Fruit fly (Drosophila melanogaster) whole organism, embryonic: ENCODE measurements around the gene dib.
A peak's percentile ranks its signal among the peaks of the same experiment; 100 is the strongest.

Experiments
- Adf1 ChIP-seq: fragments of 200-800 bp; sonication (Bioruptor generic); IDR thresholded peaks from 2 replicates; pipeline ENCODE4 v1.3.6; 2022; ENCODE audit warnings: missing biosample characterization, missing genetic modification characterization
- C15 ChIP-seq: fragments of 200-800 bp; sonication (Bioruptor generic); IDR thresholded peaks from 3 replicates; pipeline ENCODE4 v1.3.6; 2022; ENCODE audit warnings: missing biosample characterization, missing genetic modification characterization
- CG10462 ChIP-seq: fragments of 200-800 bp; sonication (Bioruptor generic); optimal IDR thresholded peaks from 2 replicates; lab custom pipeline; 2016; ENCODE audit warnings: missing biosample characterization, missing genetic modification characterization
- CG10543 ChIP-seq: fragments of 200-800 bp; sonication (Bioruptor generic); optimal IDR thresholded peaks from 3 replicates; lab custom pipeline; 2017; ENCODE audit warnings: missing biosample characterization, mild to moderate bottlenecking, missing genetic modification characterization, moderate library complexity
- CG10959 ChIP-seq: fragments of 200-800 bp; sonication (Bioruptor generic); IDR thresholded peaks from 2 replicates; pipeline ENCODE4 v1.3.6; 2022; ENCODE audit warnings: missing biosample characterization, missing genetic modification characterization
- CG12942 ChIP-seq: fragments of 200-800 bp; sonication (Bioruptor generic); optimal IDR thresholded peaks from 3 replicates; lab custom pipeline; 2016; ENCODE audit warnings: missing biosample characterization, missing genetic modification characterization
- CG15073 ChIP-seq: fragments of 200-800 bp; sonication (Bioruptor generic); optimal IDR thresholded peaks from 2 replicates; lab custom pipeline; 2016; ENCODE audit warnings: missing biosample characterization, missing genetic modification characterization
- CG15514 ChIP-seq: fragments of 200-800 bp; sonication (Bioruptor generic); optimal IDR thresholded peaks from 3 replicates; lab custom pipeline; 2017; ENCODE audit warnings: missing biosample characterization, missing genetic modification characterization, mild to moderate bottlenecking, moderate library complexity, missing genetic modification reagents
- CG17385 ChIP-seq: fragments of 200-800 bp; sonication (Bioruptor generic); optimal IDR thresholded peaks from 3 replicates; lab custom pipeline; 2018; ENCODE audit warnings: missing biosample characterization, mild to moderate bottlenecking, missing genetic modification characterization
- CG17802 ChIP-seq: fragments of 200-800 bp; sonication (Bioruptor generic); optimal IDR thresholded peaks from 2 replicates; lab custom pipeline; 2018; ENCODE audit warnings: missing biosample characterization, mild to moderate bottlenecking, missing genetic modification characterization, moderate library complexity
- CG1792 ChIP-seq: fragments of 200-800 bp; sonication (Bioruptor generic); optimal IDR thresholded peaks from 2 replicates; lab custom pipeline; 2016; ENCODE audit warnings: missing biosample characterization, missing genetic modification characterization
- CG18764 ChIP-seq: fragments of 200-800 bp; sonication (Bioruptor generic); optimal IDR thresholded peaks from 3 replicates; lab custom pipeline; 2016; ENCODE audit warnings: missing biosample characterization, missing genetic modification characterization
- CG2116 ChIP-seq: fragments of 200-800 bp; sonication (Bioruptor generic); optimal IDR thresholded peaks from 3 replicates; lab custom pipeline; 2018; ENCODE audit warnings: missing biosample characterization, mild to moderate bottlenecking, missing genetic modification characterization
- CG31441 ChIP-seq: fragments of 200-800 bp; sonication (Bioruptor generic); IDR thresholded peaks from 2 replicates; pipeline ENCODE4 v1.3.6; 2022; ENCODE audit warnings: missing biosample characterization, missing genetic modification characterization
- CG34376 ChIP-seq: fragments of 200-800 bp; sonication (Bioruptor generic); optimal IDR thresholded peaks from 2 replicates; lab custom pipeline; 2018; ENCODE audit warnings: missing biosample characterization, mild to moderate bottlenecking, missing genetic modification characterization
- CG4282 ChIP-seq: fragments of 200-800 bp; sonication (Bioruptor generic); optimal IDR thresholded peaks from 2 replicates; lab custom pipeline; 2016; ENCODE audit warnings: missing biosample characterization, missing genetic modification characterization
- CG4854 ChIP-seq: fragments of 200-800 bp; sonication (Bioruptor generic); optimal IDR thresholded peaks from 2 replicates; lab custom pipeline; 2016; ENCODE audit warnings: missing biosample characterization, missing genetic modification characterization, inconsistent platforms
- CG5245 ChIP-seq: fragments of 200-800 bp; sonication (Bioruptor generic); optimal IDR thresholded peaks from 3 replicates; lab custom pipeline; 2016; ENCODE audit warnings: missing biosample characterization, missing genetic modification characterization
- CG7271 ChIP-seq: fragments of 200-800 bp; sonication (Bioruptor generic); optimal IDR thresholded peaks from 2 replicates; lab custom pipeline; 2018; ENCODE audit warnings: missing biosample characterization, mild to moderate bottlenecking, missing genetic modification characterization, moderate library complexity
- CG7556 ChIP-seq: fragments of 200-800 bp; sonication (Bioruptor generic); optimal IDR thresholded peaks from 2 replicates; lab custom pipeline; 2017; ENCODE audit warnings: missing biosample characterization, mild to moderate bottlenecking, missing genetic modification characterization
- CG8765 ChIP-seq: fragments of 200-800 bp; sonication (Bioruptor generic); IDR thresholded peaks from 2 replicates; pipeline ENCODE4 v1.3.6; 2022; ENCODE audit warnings: missing biosample characterization, missing genetic modification characterization
- Chrac-16 ChIP-seq: fragments of 200-800 bp; sonication (Bioruptor generic); optimal IDR thresholded peaks from 3 replicates; lab custom pipeline; 2016; ENCODE audit warnings: missing biosample characterization, missing genetic modification characterization
- Dip3 ChIP-seq: fragments of 200-800 bp; sonication (Bioruptor generic); optimal IDR thresholded peaks from 3 replicates; lab custom pipeline; 2016; ENCODE audit warnings: missing biosample characterization, missing genetic modification characterization
- Dll ChIP-seq: fragments of 200-800 bp; sonication (Bioruptor generic); IDR thresholded peaks from 4 replicates; pipeline ENCODE4 v1.3.6; 2022; ENCODE audit warnings: missing biosample characterization, missing genetic modification characterization; ENCODE audit not compliant: partially characterized antibody
- Doc2 ChIP-seq: fragments of 200-800 bp; sonication (Bioruptor generic); IDR thresholded peaks from 2 replicates; pipeline ENCODE4 v1.3.6; 2022; ENCODE audit warnings: missing biosample characterization, missing genetic modification characterization
- HLHmδ ChIP-seq: fragments of 200-800 bp; sonication (Bioruptor generic); optimal IDR thresholded peaks from 2 replicates; lab custom pipeline; 2018; ENCODE audit warnings: missing biosample characterization, mild to moderate bottlenecking, missing genetic modification characterization, moderate library complexity
- HmgZ ChIP-seq: fragments of 200-800 bp; sonication (Bioruptor generic); optimal IDR thresholded peaks from 2 replicates; lab custom pipeline; 2018; ENCODE audit warnings: missing biosample characterization, mild to moderate bottlenecking, missing genetic modification characterization
- Hr3 ChIP-seq: fragments of 200-800 bp; sonication (Bioruptor generic); optimal IDR thresholded peaks from 3 replicates; lab custom pipeline; 2016; ENCODE audit warnings: missing biosample characterization, missing genetic modification characterization
- Lim3 ChIP-seq: fragments of 200-800 bp; sonication (Bioruptor generic); IDR thresholded peaks from 2 replicates; pipeline ENCODE4 v1.3.6; 2022; ENCODE audit warnings: missing biosample characterization, missing genetic modification characterization
- Mrtf ChIP-seq: fragments of 200-800 bp; sonication (Bioruptor generic); IDR thresholded peaks from 3 replicates; pipeline ENCODE4 v1.3.6; 2022; ENCODE audit warnings: missing biosample characterization, missing genetic modification characterization
- Ptx1 ChIP-seq: fragments of 200-800 bp; sonication (Bioruptor generic); IDR thresholded peaks from 2 replicates; pipeline ENCODE4 v1.3.6; 2022; ENCODE audit warnings: missing biosample characterization, missing genetic modification characterization
- aop ChIP-seq: fragments of 200-800 bp; sonication (Bioruptor generic); IDR thresholded peaks from 2 replicates; pipeline ENCODE4 v1.3.6; 2022; ENCODE audit warnings: missing biosample characterization, missing genetic modification characterization
- ara ChIP-seq: fragments of 200-800 bp; sonication (Bioruptor generic); IDR thresholded peaks from 2 replicates; pipeline ENCODE4 v1.3.6; 2022; ENCODE audit warnings: missing biosample characterization, missing genetic modification characterization
- ase ChIP-seq: fragments of 200-800 bp; sonication (Bioruptor generic); IDR thresholded peaks from 3 replicates; pipeline ENCODE4 v1.3.6; 2022; ENCODE audit warnings: missing biosample characterization, missing genetic modification characterization
- bigmax ChIP-seq: fragments of 200-800 bp; sonication (Bioruptor generic); optimal IDR thresholded peaks from 2 replicates; lab custom pipeline; 2018; ENCODE audit warnings: missing biosample characterization, mild to moderate bottlenecking, missing genetic modification characterization
- ci ChIP-seq: fragments of 200-800 bp; sonication (Bioruptor generic); IDR thresholded peaks from 3 replicates; pipeline ENCODE4 v1.3.6; 2022; ENCODE audit warnings: missing biosample characterization, missing genetic modification characterization
- eve ChIP-seq, 2 experiments: fragments of >200 bp; optimal IDR thresholded peaks; 2 replicates each; lab custom pipeline; 2017; ENCODE audit warnings: missing biosample characterization in 2 of 2, missing genetic modification characterization in 2 of 2
- gcm ChIP-seq: fragments of 200-800 bp; sonication (Bioruptor generic); optimal IDR thresholded peaks from 2 replicates; lab custom pipeline; 2019; ENCODE audit warnings: missing biosample characterization, mild to moderate bottlenecking, missing genetic modification characterization, moderate library complexity
- gt ChIP-seq: fragments of 200-800 bp; sonication (Bioruptor generic); IDR thresholded peaks from 2 replicates; pipeline ENCODE4 v1.3.6; 2022; ENCODE audit warnings: missing biosample characterization, missing genetic modification characterization
- h ChIP-seq: fragments of >200 bp; optimal IDR thresholded peaks from 2 replicates; lab custom pipeline; 2017
- hbn ChIP-seq: fragments of 200-800 bp; sonication (Bioruptor generic); IDR thresholded peaks from 2 replicates; pipeline ENCODE4 v1.3.6; 2022; ENCODE audit warnings: missing biosample characterization, missing genetic modification characterization; ENCODE audit not compliant: partially characterized antibody
- inv ChIP-seq: fragments of 200-800 bp; sonication (Bioruptor generic); IDR thresholded peaks from 2 replicates; pipeline ENCODE4 v1.3.6; 2022; ENCODE audit warnings: missing biosample characterization, missing genetic modification characterization; ENCODE audit not compliant: partially characterized antibody
- onecut ChIP-seq: fragments of 200-800 bp; sonication (Bioruptor generic); IDR thresholded peaks from 2 replicates; pipeline ENCODE4 v1.3.6; 2022; ENCODE audit warnings: missing biosample characterization, missing genetic modification characterization
- psq ChIP-seq: fragments of 200-800 bp; sonication (Bioruptor generic); optimal IDR thresholded peaks from 2 replicates; lab custom pipeline; 2017; ENCODE audit warnings: missing biosample characterization, missing genetic modification characterization
- schlank ChIP-seq: fragments of 200-800 bp; sonication (Bioruptor generic); optimal IDR thresholded peaks from 2 replicates; lab custom pipeline; 2018; ENCODE audit warnings: missing biosample characterization, mild to moderate bottlenecking, missing genetic modification characterization
- scrt ChIP-seq: fragments of 200-800 bp; sonication (Bioruptor generic); optimal IDR thresholded peaks from 2 replicates; lab custom pipeline; 2018; ENCODE audit warnings: missing biosample characterization, mild to moderate bottlenecking, missing genetic modification characterization, moderate library complexity
- sd ChIP-seq: fragments of 200-800 bp; sonication (Bioruptor generic); optimal IDR thresholded peaks from 3 replicates; lab custom pipeline; 2018; ENCODE audit warnings: missing biosample characterization, mild to moderate bottlenecking, missing genetic modification characterization, moderate library complexity
- so ChIP-seq: fragments of 200-800 bp; sonication (Bioruptor generic); IDR thresholded peaks from 3 replicates; pipeline ENCODE4 v1.3.6; 2022; ENCODE audit warnings: missing biosample characterization, missing genetic modification characterization
- sqz ChIP-seq: fragments of 200-800 bp; sonication (Bioruptor generic); optimal IDR thresholded peaks from 3 replicates; lab custom pipeline; 2018; ENCODE audit warnings: missing biosample characterization, mild to moderate bottlenecking, missing genetic modification characterization
- tgo ChIP-seq: fragments of 200-800 bp; sonication (Bioruptor generic); IDR thresholded peaks from 3 replicates; pipeline ENCODE4 v1.3.6; 2022; ENCODE audit warnings: missing biosample characterization, missing genetic modification characterization
- ttk ChIP-seq: fragments of 200-800 bp; sonication (Bioruptor generic); IDR thresholded peaks from 2 replicates; pipeline ENCODE4 v2.1.2; 2022; ENCODE audit warnings: missing biosample characterization, missing genetic modification characterization
- vnd ChIP-seq: fragments of 200-800 bp; sonication (Bioruptor generic); IDR thresholded peaks from 3 replicates; pipeline ENCODE4 v1.3.6; 2022; ENCODE audit warnings: missing biosample characterization, missing genetic modification characterization; ENCODE audit not compliant: partially characterized antibody
- zfh1 ChIP-seq: fragments of 200-800 bp; sonication (Bioruptor generic); IDR thresholded peaks from 3 replicates; pipeline ENCODE4 v1.3.6; 2022; ENCODE audit warnings: missing biosample characterization, missing genetic modification characterization

dib gene

DNA sequence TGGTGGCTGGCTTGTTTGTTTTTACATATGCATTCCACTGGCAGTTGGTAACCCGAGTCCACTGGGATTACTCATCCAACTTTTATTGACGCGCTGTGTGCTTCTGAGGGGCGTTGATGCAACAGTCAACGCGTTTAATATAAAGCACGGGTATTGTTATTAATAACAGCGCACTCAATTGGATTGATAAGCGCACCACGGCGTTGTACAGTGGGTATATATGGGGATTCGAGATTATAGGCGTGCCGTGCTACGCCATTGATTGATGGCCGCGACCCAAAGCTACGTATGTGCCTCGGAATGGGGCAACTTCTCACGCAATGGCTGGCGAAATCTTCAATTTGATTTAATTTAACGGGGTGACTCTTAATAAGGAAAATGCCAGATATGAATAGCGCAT is 45.0 kb downstream of the dib start (continued):
- TF ChIP-seq CG15073 (GFP tag; lab: Kevin White, UChicago) (no peak), so (GFP tag; lab: Robert Waterston, UW) (no peak), hbn (GFP tag; lab: Robert Waterston, UW) (no peak), gt (GFP tag; lab: Robert Waterston, UW) (no peak), Chrac-16 (GFP tag; lab: Kevin White, UChicago) (no peak), CG2116 (GFP tag; lab: Kevin White, UChicago) (no peak), gcm (peak; percentile 12), CG31441 (GFP tag; lab: Robert Waterston, UW) (no peak), CG10959 (no peak), schlank (tag; lab: Kevin White, UChicago) (no peak), Ptx1 (GFP tag; lab: Robert Waterston, UW) (no peak), ci (0 out of 3 replicates have a peak, but pooled peaks have one; percentile 29), HmgZ (tag; lab: Kevin White, UChicago) (no peak), CG10462 (no peak), Mrtf (GFP tag; lab: Robert Waterston, UW) (no peak), ara (0 out of 2 replicates have a peak, but pooled peaks have one; percentile 7), scrt (no peak), CG10543 (no peak), tgo (GFP tag; lab: Robert Waterston, UW) (no peak), Lim3 (GFP tag; lab: Robert Waterston, UW) (no peak), h (no peak), CG18764 (GFP tag; lab: Kevin White, UChicago) (no peak), CG7271 (tag; lab: Kevin White, UChicago) (no peak), zfh1 (GFP tag; lab: Robert Waterston, UW) (no peak), aop (GFP tag; lab: Robert Waterston, UW) (no peak), ase (GFP tag; lab: Robert Waterston, UW) (no peak), Dip3 (no peak), sd (tag; lab: Kevin White, UChicago) (no peak), CG17802 (tag; lab: Kevin White, UChicago) (no peak), CG8765 (GFP tag; lab: Robert Waterston, UW) (no peak), onecut (GFP tag; lab: Robert Waterston, UW) (no peak), bigmax (GFP tag; lab: Kevin White, UChicago) (no peak), eve (GFP tag; optimal IDR thresholded peaks at IDR 0.05; lab: Kevin White, UChicago) (no peak), Hr3 (GFP tag; lab: Kevin White, UChicago) (no peak), Adf1 (GFP tag; lab: Robert Waterston, UW) (no peak), HLHmδ (GFP tag; lab: Kevin White, UChicago) (no peak), CG12942 (no peak), ttk (GFP tag; lab: Robert Waterston, UW) (no peak), vnd (GFP tag; lab: Robert Waterston, UW) (no peak), sqz (GFP tag; lab: Kevin White, UChicago) (no peak), CG1792 (GFP tag; lab: Kevin White, UChicago) (no peak), inv (GFP tag; lab: Robert Waterston, UW) (no peak), C15 (no peak), CG7556 (no peak), CG15514 (GFP tag; lab: Kevin White, UChicago) (no peak), Dll (GFP tag; lab: Robert Waterston, UW) (no peak), CG4282 (no peak), Doc2 (no peak), CG17385 (GFP tag; lab: Kevin White, UChicago) (no peak), CG4854 (GFP tag; lab: Kevin White, UChicago) (no peak), CG34376 (GFP tag; lab: Kevin White, UChicago) (no peak), psq (GFP tag; lab: Kevin White, UChicago) (no peak), CG5245 (GFP tag; lab: Kevin White, UChicago) (no peak)
